Worm (Caenorhabditis elegans): ENCODE results near the gene dhs-6.

DNA sequence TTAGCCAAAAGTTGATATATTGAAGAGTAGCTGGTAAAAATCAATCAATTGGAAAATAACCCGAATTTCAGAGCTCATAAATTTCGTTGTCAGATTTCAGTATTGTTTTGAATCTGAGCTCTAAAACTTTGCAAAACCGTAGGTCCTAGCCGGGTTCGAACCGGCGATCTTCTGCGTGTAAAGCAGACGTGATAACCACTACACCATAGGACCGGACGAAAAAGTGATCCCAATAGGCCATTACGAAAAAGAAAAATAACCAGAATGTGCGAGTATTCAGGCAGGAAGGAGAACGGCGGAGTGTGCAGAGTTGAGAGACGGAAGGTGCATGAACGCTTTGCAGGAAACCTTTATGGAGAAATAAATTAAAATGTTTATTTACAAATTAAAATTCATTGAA lies 42.1 kb downstream of the dhs-6 start:
- TF ChIP-seq ccch-3 (GFP tag; optimal IDR thresholded peaks at IDR 0.05) (no peak), zfh-2 (GFP tag; conservative IDR thresholded peaks at IDR 0.05) (no peak), rcor-1 (GFP tag; IDR thresholded peaks at IDR 0.05) (no peak), unc-62 (GFP tag; optimal IDR thresholded peaks at IDR 0.05) (no peak), nfya-1 (tag; optimal IDR thresholded peaks at IDR 0.05; ENCODE audit: borderline replicate concordance, insufficient read depth) (no peak), ceh-100 (GFP tag; IDR thresholded peaks at IDR 0.05) (peak; percentile 53; the same call in 1 of the 2 replicates), F55B11.4 (tag; optimal IDR thresholded peaks at IDR 0.05; ENCODE audit: borderline replicate concordance, insufficient read depth) (no peak), ztf-18 (tag; optimal IDR thresholded peaks at IDR 0.05) (peak; percentile 47), madf-6 (GFP tag; IDR thresholded peaks at IDR 0.05) (no peak), xnd-1 (tag; optimal IDR thresholded peaks at IDR 0.05) (no peak), chd-7 (tag; optimal IDR thresholded peaks at IDR 0.05) (peak; percentile 56)
